Fruit fly (Drosophila melanogaster) whole organism, embryonic: ENCODE data around the gene COX7AL.

Source experiments
- Asciz ChIP-seq: fragments of 200-800 bp; sonication (Bioruptor generic); optimal IDR thresholded peaks from 2 replicates; lab custom pipeline; 2017; ENCODE audit warnings: missing biosample characterization, mild to moderate bottlenecking, missing genetic modification characterization, missing genetic modification reagents
- CG10209 ChIP-seq: fragments of 200-800 bp; sonication (Bioruptor generic); optimal IDR thresholded peaks from 3 replicates; lab custom pipeline; 2017; ENCODE audit warnings: missing biosample characterization, mild to moderate bottlenecking, missing genetic modification characterization, missing genetic modification reagents
- CG10366 ChIP-seq: fragments of 200-800 bp; sonication (Bioruptor generic); IDR thresholded peaks from 2 replicates; pipeline ENCODE4 v1.3.6; 2022; ENCODE audit warnings: missing biosample characterization, missing genetic modification characterization
- CG11695 ChIP-seq: fragments of 200-800 bp; sonication (Bioruptor generic); IDR thresholded peaks from 3 replicates; pipeline ENCODE4 v1.3.6; 2022; ENCODE audit warnings: missing biosample characterization, missing genetic modification characterization
- CG12071 ChIP-seq: fragments of 200-800 bp; sonication (Bioruptor generic); optimal IDR thresholded peaks from 3 replicates; lab custom pipeline; 2018; ENCODE audit warnings: missing biosample characterization, mild to moderate bottlenecking, missing genetic modification characterization
- CG12104 ChIP-seq: fragments of 200-800 bp; sonication (Bioruptor generic); optimal IDR thresholded peaks from 3 replicates; lab custom pipeline; 2016; ENCODE audit warnings: missing biosample characterization, missing genetic modification characterization
- CG12219 ChIP-seq: fragments of 200-800 bp; sonication (Bioruptor generic); optimal IDR thresholded peaks from 3 replicates; lab custom pipeline; 2018; ENCODE audit warnings: missing biosample characterization, mild to moderate bottlenecking, missing genetic modification characterization
- CG12391 ChIP-seq: fragments of 200-800 bp; sonication (Bioruptor generic); optimal IDR thresholded peaks from 3 replicates; lab custom pipeline; 2018; ENCODE audit warnings: missing biosample characterization, mild to moderate bottlenecking, missing genetic modification characterization, moderate library complexity
- CG12659 ChIP-seq: fragments of 200-800 bp; sonication (Bioruptor generic); optimal IDR thresholded peaks from 3 replicates; lab custom pipeline; 2017; ENCODE audit warnings: mild to moderate bottlenecking, missing biosample characterization, missing genetic modification reagents, missing genetic modification characterization
- CG13296 ChIP-seq: fragments of 200-800 bp; sonication (Bioruptor generic); optimal IDR thresholded peaks from 3 replicates; lab custom pipeline; 2018; ENCODE audit warnings: missing biosample characterization, mild to moderate bottlenecking, missing genetic modification characterization
- CG15479 ChIP-seq: fragments of 200-800 bp; sonication (Bioruptor generic); optimal IDR thresholded peaks from 3 replicates; lab custom pipeline; 2019; ENCODE audit warnings: missing biosample characterization, mild to moderate bottlenecking, missing genetic modification characterization, moderate library complexity
- CG2120 ChIP-seq: fragments of 200-800 bp; sonication (Bioruptor generic); optimal IDR thresholded peaks from 3 replicates; lab custom pipeline; 2016; ENCODE audit warnings: missing biosample characterization, missing genetic modification characterization
- CG30403 ChIP-seq: fragments of 200-800 bp; sonication (Bioruptor generic); optimal IDR thresholded peaks from 3 replicates; lab custom pipeline; 2016; ENCODE audit warnings: missing biosample characterization, missing genetic modification characterization
- CG31365 ChIP-seq: fragments of 200-800 bp; sonication (Bioruptor generic); optimal IDR thresholded peaks from 2 replicates; lab custom pipeline; 2018; ENCODE audit warnings: missing biosample characterization, mild to moderate bottlenecking, missing genetic modification characterization
- CG32532 ChIP-seq: fragments of 200-800 bp; sonication (Bioruptor generic); IDR thresholded peaks from 2 replicates; pipeline ENCODE4 v1.3.6; 2022; ENCODE audit warnings: missing biosample characterization, missing genetic modification characterization
- CG5180 ChIP-seq: fragments of 200-800 bp; sonication (Bioruptor generic); optimal IDR thresholded peaks from 3 replicates; lab custom pipeline; 2017; ENCODE audit warnings: missing biosample characterization, missing genetic modification characterization, mild to moderate bottlenecking, moderate library complexity, missing genetic modification reagents
- CG6813 ChIP-seq: fragments of 200-800 bp; sonication (Bioruptor generic); optimal IDR thresholded peaks from 2 replicates; lab custom pipeline; 2017; ENCODE audit warnings: missing biosample characterization, missing genetic modification characterization, mild to moderate bottlenecking, moderate library complexity, missing genetic modification reagents
- CG8924 ChIP-seq: fragments of 200-800 bp; optimal IDR thresholded peaks from 3 replicates; lab custom pipeline; 2019; ENCODE audit warnings: missing biosample characterization, mild to moderate bottlenecking, missing genetic modification characterization, moderate library complexity
- Dek ChIP-seq: fragments of 200-800 bp; sonication (Bioruptor generic); optimal IDR thresholded peaks from 3 replicates; lab custom pipeline; 2019; ENCODE audit warnings: missing biosample characterization, mild to moderate bottlenecking, missing genetic modification characterization, moderate library complexity
- Doc3 ChIP-seq: fragments of 200-800 bp; sonication (Bioruptor generic); IDR thresholded peaks from 3 replicates; pipeline ENCODE4 v1.3.6; 2022; ENCODE audit warnings: missing biosample characterization, missing genetic modification characterization; ENCODE audit not compliant: partially characterized antibody
- Drgx ChIP-seq: fragments of 200-800 bp; sonication (Bioruptor generic); IDR thresholded peaks from 2 replicates; pipeline ENCODE4 v1.3.6; 2022; ENCODE audit warnings: missing biosample characterization, missing genetic modification characterization
- Fer3 ChIP-seq: fragments of 200-800 bp; sonication (Bioruptor generic); optimal IDR thresholded peaks from 2 replicates; lab custom pipeline; 2018; ENCODE audit warnings: missing biosample characterization, mild to moderate bottlenecking, missing genetic modification characterization, moderate library complexity
- Hand ChIP-seq: fragments of 200-800 bp; sonication (Bioruptor generic); optimal IDR thresholded peaks from 2 replicates; lab custom pipeline; 2017; ENCODE audit warnings: mild to moderate bottlenecking, missing biosample characterization, missing genetic modification reagents, missing genetic modification characterization
- Hmr ChIP-seq: fragments of 200-800 bp; sonication (Bioruptor generic); optimal IDR thresholded peaks from 3 replicates; lab custom pipeline; 2017; ENCODE audit warnings: mild to moderate bottlenecking, missing biosample characterization, missing genetic modification reagents, missing genetic modification characterization
- Hr51 ChIP-seq, 2 experiments: fragments of 200-800 bp; sonication (Bioruptor generic); optimal IDR thresholded peaks; 2 replicates in 1 of 2; 3 replicates in 1 of 2; lab custom pipeline; 2016 to 2018; ENCODE audit warnings: missing biosample characterization in 2 of 2, missing genetic modification characterization in 2 of 2, mild to moderate bottlenecking in 1 of 2, moderate library complexity in 1 of 2
- Jarid2 ChIP-seq: fragments of 200-800 bp; sonication (Bioruptor generic); optimal IDR thresholded peaks from 3 replicates; lab custom pipeline; 2017; ENCODE audit warnings: mild to moderate bottlenecking, missing biosample characterization, missing genetic modification reagents, missing genetic modification characterization
- Med ChIP-seq: fragments of 200-800 bp; sonication (Bioruptor generic); peaks from one replicate; lab custom pipeline; 2016; ENCODE audit warnings: missing biosample characterization, missing genetic modification characterization, mild to moderate bottlenecking, inconsistent platforms, moderate library complexity
- Meics ChIP-seq: fragments of 200-800 bp; sonication (Bioruptor generic); optimal IDR thresholded peaks from 2 replicates; lab custom pipeline; 2017; ENCODE audit warnings: missing biosample characterization, mild to moderate bottlenecking, missing genetic modification characterization
- Opbp ChIP-seq: fragments of 200-800 bp; sonication (Bioruptor generic); IDR thresholded peaks from 3 replicates; pipeline ENCODE4 v1.3.6; 2022; ENCODE audit warnings: missing biosample characterization, missing genetic modification characterization; ENCODE audit not compliant: partially characterized antibody
- Pdp1 ChIP-seq, 2 experiments: fragments of 200-800 bp; sonication (Bioruptor generic); optimal IDR thresholded peaks; 3 replicates each; lab custom pipeline; 2016; ENCODE audit warnings: missing biosample characterization in 2 of 2, missing genetic modification characterization in 2 of 2, mild to moderate bottlenecking in 1 of 2, moderate library complexity in 1 of 2
- Rfx ChIP-seq: fragments of 200-800 bp; sonication (Bioruptor generic); IDR thresholded peaks from 2 replicates; pipeline ENCODE4 v1.3.6; 2022; ENCODE audit warnings: missing biosample characterization, missing genetic modification characterization
- Trl ChIP-seq, 3 experiments: fragments of >200 bp in 2 of 3; fragments of 200-800 bp in 1 of 3; sonication (Bioruptor generic) in 1 of 3; optimal IDR thresholded peaks; 2 replicates in 1 of 3; 3 replicates in 2 of 3; lab custom pipeline; 2016 to 2017; ENCODE audit warnings: missing biosample characterization in 1 of 3, missing genetic modification characterization in 1 of 3
- ac ChIP-seq: fragments of 200-800 bp; sonication (Bioruptor generic); optimal IDR thresholded peaks from 3 replicates; lab custom pipeline; 2017; ENCODE audit warnings: missing biosample characterization, mild to moderate bottlenecking, missing genetic modification characterization
- cas ChIP-seq: fragments of 200-800 bp; sonication (Bioruptor generic); IDR thresholded peaks from 2 replicates; pipeline ENCODE4 v1.3.6; 2022; ENCODE audit warnings: missing biosample characterization, missing genetic modification characterization
- dmrt99B ChIP-seq: fragments of 200-800 bp; sonication (Bioruptor generic); optimal IDR thresholded peaks from 2 replicates; lab custom pipeline; 2018; ENCODE audit warnings: missing biosample characterization, mild to moderate bottlenecking, missing genetic modification characterization, moderate library complexity
- grau ChIP-seq: fragments of 200-800 bp; optimal IDR thresholded peaks from 3 replicates; lab custom pipeline; 2019; ENCODE audit warnings: missing biosample characterization, mild to moderate bottlenecking, missing genetic modification characterization, moderate library complexity
- hkb ChIP-seq, 2 experiments: fragments of 200-800 bp in 1 of 2; fragments of >200 bp in 1 of 2; sonication (Bioruptor generic) in 1 of 2; IDR thresholded peaks in 1 of 2; optimal IDR thresholded peaks in 1 of 2; 2 replicates each; pipeline versions ENCODE4 v1.3.6 to Lab custom; 2017 to 2022; ENCODE audit warnings: missing biosample characterization in 1 of 2, missing genetic modification characterization in 1 of 2
- lilli ChIP-seq: fragments of 200-800 bp; sonication (Bioruptor generic); optimal IDR thresholded peaks from 3 replicates; lab custom pipeline; 2016; ENCODE audit warnings: missing biosample characterization, missing genetic modification characterization
- nmo ChIP-seq: fragments of 200-800 bp; sonication (Bioruptor generic); optimal IDR thresholded peaks from 2 replicates; lab custom pipeline; 2018; ENCODE audit warnings: missing biosample characterization, mild to moderate bottlenecking, missing genetic modification characterization, moderate library complexity
- row ChIP-seq: fragments of 200-800 bp; sonication (Bioruptor generic); IDR thresholded peaks from 3 replicates; pipeline ENCODE4 v1.3.6; 2022; ENCODE audit warnings: missing biosample characterization, missing genetic modification characterization
- sd ChIP-seq: fragments of 200-800 bp; sonication (Bioruptor generic); optimal IDR thresholded peaks from 3 replicates; lab custom pipeline; 2018; ENCODE audit warnings: missing biosample characterization, mild to moderate bottlenecking, missing genetic modification characterization, moderate library complexity
- sens ChIP-seq: fragments of 200-800 bp; sonication (Bioruptor generic); peaks from one replicate; lab custom pipeline; 2016; ENCODE audit warnings: missing biosample characterization, missing genetic modification characterization
- sima ChIP-seq: fragments of 200-800 bp; sonication (Bioruptor generic); optimal IDR thresholded peaks from 2 replicates; lab custom pipeline; 2016; ENCODE audit warnings: missing biosample characterization, missing genetic modification characterization
- slbo ChIP-seq: fragments of 200-800 bp; sonication (Bioruptor generic); IDR thresholded peaks from 2 replicates; pipeline ENCODE4 v1.3.6; 2022; ENCODE audit warnings: missing biosample characterization, missing genetic modification characterization
- slp2 ChIP-seq: fragments of 200-800 bp; sonication (Bioruptor generic); optimal IDR thresholded peaks from 2 replicates; lab custom pipeline; 2016; ENCODE audit warnings: missing biosample characterization, missing genetic modification characterization
- vvl ChIP-seq: fragments of 200-800 bp; sonication (Bioruptor generic); IDR thresholded peaks from 2 replicates; pipeline ENCODE4 v1.3.6; 2022; ENCODE audit warnings: missing biosample characterization, missing genetic modification characterization
- yki ChIP-seq: fragments of >200 bp; optimal IDR thresholded peaks from 3 replicates; lab custom pipeline; 2018

COX7AL gene

DNA sequence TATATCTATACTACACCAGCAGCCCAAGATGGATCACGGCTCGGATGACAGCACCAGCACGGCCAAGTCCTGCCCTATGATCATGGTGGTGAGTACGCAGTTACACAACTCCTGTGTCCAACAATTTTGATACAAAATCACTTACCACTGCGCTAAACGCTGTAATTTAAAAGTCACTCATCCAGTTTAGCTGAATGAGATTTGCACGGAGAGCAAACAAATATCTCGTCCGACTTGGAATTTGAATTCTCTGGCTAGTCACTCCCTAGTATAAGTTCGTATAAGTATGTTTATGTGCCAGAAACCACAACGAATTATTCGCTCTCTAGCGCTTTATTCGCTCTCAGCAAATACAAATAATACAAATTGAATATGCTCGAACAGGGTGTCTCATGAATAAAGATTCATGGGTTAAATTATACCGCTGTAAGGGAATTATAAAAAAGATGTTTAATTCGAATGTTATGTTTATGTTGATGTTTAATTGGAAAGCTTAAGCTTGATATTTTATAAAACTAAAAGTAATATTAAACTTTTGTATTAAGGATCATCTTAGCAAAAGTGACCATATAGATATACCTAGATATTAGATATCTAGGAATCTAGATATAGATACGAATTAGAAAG is 25.6 kb upstream of the COX7AL start:
- TF ChIP-seq Trl (optimal IDR thresholded peaks at IDR 0.05; lab: Kevin White, UChicago) (peak in 1 of 2 experiments; percentile 60), Trl (GFP tag; optimal IDR thresholded peaks at IDR 0.05; lab: Kevin White, UChicago) (no peak), slbo (peak; percentile 49; the same call in 1 of the 2 replicates), Rfx (GFP tag; lab: Robert Waterston, UW) (peak; percentile 51; the same call in 1 of the 2 replicates), lilli (peak; percentile 25), Meics (peak; percentile 35), sens (GFP tag; lab: Kevin White, UChicago) (peak; percentile 72), Dek (peak; percentile 33), Doc3 (GFP tag; lab: Robert Waterston, UW) (no peak), CG12071 (GFP tag; lab: Kevin White, UChicago) (peak; percentile 9), slp2 (GFP tag; lab: Kevin White, UChicago) (no peak), CG10209 (GFP tag; lab: Kevin White, UChicago) (peak; percentile 18), CG12659 (GFP tag; lab: Kevin White, UChicago) (peak; percentile 12), CG30403 (GFP tag; lab: Kevin White, UChicago) (peak; percentile 3), CG12104 (GFP tag; lab: Kevin White, UChicago) (no peak), CG10366 (GFP tag; lab: Robert Waterston, UW) (peak; percentile 68), Pdp1 (GFP tag; optimal IDR thresholded peaks at IDR 0.05; lab: Kevin White, UChicago) (peak in 1 of 2 experiments; percentile 69), row (GFP tag; lab: Robert Waterston, UW) (peak; percentile 47; the same call in 1 of the 3 replicates), CG15479 (GFP tag; lab: Kevin White, UChicago) (peak; percentile 13), ac (GFP tag; lab: Kevin White, UChicago) (no peak), CG11695 (GFP tag; lab: Robert Waterston, UW) (no peak), Fer3 (tag; lab: Kevin White, UChicago) (peak; percentile 56), CG6813 (GFP tag; lab: Kevin White, UChicago) (peak; percentile 46), Hand (GFP tag; lab: Kevin White, UChicago) (peak; percentile 1), CG13296 (GFP tag; lab: Kevin White, UChicago) (peak; percentile 42), vvl (peak; percentile 42; the same call in 1 of the 2 replicates), Med (peak; percentile 79), Hmr (GFP tag; lab: Kevin White, UChicago) (peak; percentile 53), CG32532 (GFP tag; lab: Robert Waterston, UW) (peak; percentile 48; the same call in 1 of the 2 replicates), Asciz (GFP tag; lab: Kevin White, UChicago) (peak; percentile 26), Hr51 (GFP tag; optimal IDR thresholded peaks at IDR 0.05; lab: Kevin White, UChicago) (no peak), cas (GFP tag; lab: Robert Waterston, UW) (no peak), Jarid2 (GFP tag; lab: Kevin White, UChicago) (peak; percentile 47), sima (GFP tag; lab: Kevin White, UChicago) (no peak), hkb (optimal IDR thresholded peaks at IDR 0.05; lab: Kevin White, UChicago) (no peak), hkb (GFP tag; IDR thresholded peaks at IDR 0.05; lab: Robert Waterston, UW) (peak; percentile 15; the same call in 1 of the 2 replicates), Opbp (0 out of 3 replicates have a peak, but pooled peaks have one; percentile 25), dmrt99B (no peak), CG5180 (GFP tag; lab: Kevin White, UChicago) (peak; percentile 45), grau (tag; lab: Kevin White, UChicago) (peak; percentile 49), sd (tag; lab: Kevin White, UChicago) (peak; percentile 41), CG8924 (tag; lab: Kevin White, UChicago) (peak; percentile 25), CG31365 (tag; lab: Kevin White, UChicago) (peak; percentile 6), Drgx (GFP tag; lab: Robert Waterston, UW) (peak; percentile 48), nmo (no peak), CG2120 (peak; percentile 61), CG12391 (tag; lab: Kevin White, UChicago) (peak; percentile 23), yki (no peak), CG12219 (GFP tag; lab: Kevin White, UChicago) (peak; percentile 14)
